Fruit fly (Drosophila melanogaster): ENCODE data around the gene Fnta.

Fnta gene

DNA sequence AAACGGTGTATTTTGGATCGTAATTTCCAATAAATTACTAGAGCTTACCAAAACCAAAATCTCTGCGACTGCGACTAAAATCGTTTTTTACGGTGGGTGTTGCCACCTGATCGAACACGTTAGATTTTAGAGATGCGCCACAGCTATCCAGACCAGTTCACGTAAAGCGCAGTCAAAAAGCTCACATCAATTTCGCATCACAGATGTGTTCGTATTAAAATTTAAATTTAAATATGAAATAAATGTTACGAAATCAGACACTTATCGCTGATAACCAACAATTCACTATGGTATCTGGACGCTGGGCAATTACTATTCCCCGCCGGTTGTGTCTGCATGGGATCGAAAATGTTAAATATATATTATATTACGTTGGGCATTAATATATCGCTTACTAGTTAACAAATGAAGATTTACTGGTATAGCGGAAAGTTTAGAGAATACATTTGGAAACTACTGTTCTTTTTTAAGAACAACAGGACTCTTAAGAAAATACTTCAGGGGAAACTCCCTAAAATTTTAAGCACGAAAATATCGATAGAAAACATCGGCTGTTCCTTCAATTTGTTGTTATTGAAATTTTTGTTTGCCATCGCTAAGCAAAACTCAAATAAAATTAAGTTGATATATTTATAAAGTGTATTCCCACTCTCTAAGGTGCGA lies 16.8 kb upstream of the Fnta start, which contains the start of the genes mxt and CG11927:
Gene mxt, minus strand, starts transcription at position 105 of the 663 bp plus-strand sequence.
Gene CG11927, plus strand, starts transcription at position 576 of the 663 bp plus-strand sequence.
- peak; percentile 27 for TF ChIP-seq CG15710 (tag; optimal IDR thresholded peaks at IDR 0.05)
- TF ChIP-seq CG8159 (tag; optimal IDR thresholded peaks at IDR 0.05) = no peak
- TF ChIP-seq CG9948 (tag; optimal IDR thresholded peaks at IDR 0.05) = peak; percentile 8
- peak; percentile 52; the same call in 1 of the 3 replicates for TF ChIP-seq fd96Ca (GFP tag; IDR thresholded peaks at IDR 0.05)
- no peak for TF ChIP-seq EcR (GFP tag; optimal IDR thresholded peaks at IDR 0.05)
- TF ChIP-seq CG4496 (GFP tag; IDR thresholded peaks at IDR 0.05) = peak; percentile 56; the same call in 2 of the 3 replicates

DNA sequence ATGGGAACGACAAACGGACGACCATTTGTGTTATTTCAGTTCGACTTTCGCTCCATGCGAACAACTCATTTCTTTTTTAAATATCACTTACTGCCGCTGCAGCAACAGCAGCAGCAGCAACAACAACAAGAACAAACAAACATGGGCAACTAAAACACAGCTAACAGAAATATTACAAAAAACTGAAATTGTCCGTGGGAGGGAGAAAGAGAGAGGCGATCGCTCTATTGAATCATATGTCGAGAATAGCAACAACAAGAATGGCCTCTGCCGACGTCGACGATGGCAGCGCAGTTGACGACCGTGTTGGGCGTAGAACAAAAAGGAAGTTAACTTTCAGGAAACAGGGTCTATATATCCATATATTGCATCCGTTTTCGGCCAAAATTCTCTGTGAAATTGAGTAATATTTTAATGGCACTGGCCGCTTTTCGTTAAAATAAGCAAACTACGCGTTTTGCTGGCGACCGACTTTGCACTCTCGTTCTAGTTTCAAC lies 16.2 kb upstream of the Fnta start:
- TF ChIP-seq gl (tag; optimal IDR thresholded peaks at IDR 0.05) = no peak
- TF ChIP-seq CG32121 (GFP tag; IDR thresholded peaks at IDR 0.05) = no peak
- no peak for TF ChIP-seq EcR (GFP tag; optimal IDR thresholded peaks at IDR 0.05)
- no peak for TF ChIP-seq CG17806 (tag; optimal IDR thresholded peaks at IDR 0.05)
- no peak for TF ChIP-seq Pif1A (GFP tag; optimal IDR thresholded peaks at IDR 0.05)
- TF ChIP-seq rn (GFP tag; IDR thresholded peaks at IDR 0.05) = no peak
- TF ChIP-seq Pif1B (GFP tag; optimal IDR thresholded peaks at IDR 0.05) = no peak
- TF ChIP-seq D1 (tag; optimal IDR thresholded peaks at IDR 0.05) = no peak
- no peak for TF ChIP-seq CG14655 (GFP tag; optimal IDR thresholded peaks at IDR 0.05)
- TF ChIP-seq Ets98B (GFP tag; IDR thresholded peaks at IDR 0.05) = no peak
- TF ChIP-seq CG8301 (tag; optimal IDR thresholded peaks at IDR 0.05) = no peak
- no peak for TF ChIP-seq CG13204 (GFP tag; optimal IDR thresholded peaks at IDR 0.05)
- no peak for TF ChIP-seq CG10348 (GFP tag; IDR thresholded peaks at IDR 0.05)
- no peak for TF ChIP-seq CG34367 (tag; optimal IDR thresholded peaks at IDR 0.05)
- no peak for TF ChIP-seq CG15710 (tag; optimal IDR thresholded peaks at IDR 0.05)
- no peak for TF ChIP-seq Snoo (tag; optimal IDR thresholded peaks at IDR 0.05)
- no peak for TF ChIP-seq CG8159 (tag; optimal IDR thresholded peaks at IDR 0.05)

DNA sequence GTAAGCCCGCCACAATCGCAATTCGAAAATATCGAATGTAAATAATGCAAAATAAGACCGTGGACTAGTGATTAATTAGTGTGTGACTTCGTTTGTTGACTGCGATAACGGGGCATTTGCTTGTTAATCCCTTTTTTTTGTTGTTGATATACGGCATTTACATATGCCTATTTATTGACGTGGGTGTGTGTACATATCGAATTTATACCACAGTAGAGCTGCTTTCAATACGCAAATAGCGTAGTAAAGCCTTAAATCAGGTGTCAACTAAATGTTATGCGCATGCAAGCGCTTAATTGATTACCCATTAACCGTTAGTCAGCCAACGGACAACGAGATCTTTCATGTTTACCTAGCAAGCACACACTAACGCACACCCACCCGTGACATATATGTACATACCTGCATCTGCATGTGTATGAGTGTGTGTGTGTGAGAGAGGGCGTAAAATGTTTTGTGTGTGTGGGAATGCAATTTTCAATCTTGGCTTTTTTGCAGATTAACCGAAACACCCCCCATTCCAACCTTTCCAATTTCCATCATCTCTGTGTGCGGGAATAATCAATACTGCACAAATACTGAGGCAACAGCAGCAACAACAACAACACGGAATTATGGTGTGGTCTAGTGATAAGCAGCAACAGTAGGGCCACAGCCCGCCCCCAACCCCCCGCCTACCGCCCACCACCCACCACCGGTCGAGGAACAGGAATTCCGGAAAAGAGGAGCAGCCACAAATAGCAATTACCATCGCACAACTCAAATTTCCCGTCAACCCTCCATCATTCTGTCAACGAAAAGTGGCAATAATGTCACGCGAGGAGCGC lies 8.2 kb upstream of the Fnta start:
- TF ChIP-seq Ets98B (GFP tag; IDR thresholded peaks at IDR 0.05) (no peak), CG17806 (tag; optimal IDR thresholded peaks at IDR 0.05) (no peak), gl (tag; optimal IDR thresholded peaks at IDR 0.05) (no peak), Pif1B (GFP tag; optimal IDR thresholded peaks at IDR 0.05) (no peak), Pif1A (GFP tag; optimal IDR thresholded peaks at IDR 0.05) (no peak)

DNA sequence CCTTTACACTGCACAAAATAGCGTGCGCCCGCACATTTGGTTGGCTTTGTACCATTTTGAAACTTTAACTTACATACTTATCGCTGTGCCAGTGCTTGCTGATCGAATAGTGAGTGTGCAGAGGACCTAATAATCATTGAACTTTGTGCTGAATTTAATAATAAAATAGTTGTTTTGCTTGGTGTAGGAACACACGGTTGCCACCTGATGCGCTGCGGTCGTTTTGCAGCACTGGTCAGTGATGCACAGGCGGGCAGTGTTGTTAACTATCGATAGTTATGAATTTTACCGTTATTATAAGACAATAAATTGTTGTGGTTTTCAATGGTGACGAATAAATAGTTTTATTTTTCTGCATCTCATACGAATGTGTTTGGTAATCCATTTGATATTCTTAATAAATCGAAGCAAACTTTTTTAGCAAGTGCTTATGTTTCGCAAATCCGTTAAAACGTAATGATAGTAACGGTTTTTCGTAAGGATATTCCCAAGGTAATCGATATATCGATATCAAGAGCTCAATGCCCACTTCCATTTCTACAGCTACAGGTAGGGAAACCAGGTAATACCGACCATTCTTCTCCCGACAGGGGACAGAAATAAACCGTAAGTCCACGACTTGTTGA lies 7.4 kb upstream of the Fnta start, which contains the start of the genes tank and CG12194:
Gene tank, minus strand, starts transcription at position 228 of the 626 bp plus-strand sequence.
Gene CG12194, plus strand, starts transcription at position 576 of the 626 bp plus-strand sequence.
- TF ChIP-seq rn (GFP tag; IDR thresholded peaks at IDR 0.05) = peak; percentile 99
- TF ChIP-seq CG34367 (tag; optimal IDR thresholded peaks at IDR 0.05) = peak; percentile 99
- peak; percentile 100 for TF ChIP-seq Pif1A (GFP tag; optimal IDR thresholded peaks at IDR 0.05)
- TF ChIP-seq D1 (tag; optimal IDR thresholded peaks at IDR 0.05) = no peak
- TF ChIP-seq CG15710 (tag; optimal IDR thresholded peaks at IDR 0.05) = peak; percentile 96
- TF ChIP-seq CG8301 (tag; optimal IDR thresholded peaks at IDR 0.05) = peak; percentile 100
- TF ChIP-seq Ets98B (GFP tag; IDR thresholded peaks at IDR 0.05) = peak; percentile 100
- TF ChIP-seq CG8159 (tag; optimal IDR thresholded peaks at IDR 0.05) = peak; percentile 97
- TF ChIP-seq CG12605 (GFP tag; IDR thresholded peaks at IDR 0.05) = peak; percentile 99
- TF ChIP-seq gl (tag; optimal IDR thresholded peaks at IDR 0.05) = peak; percentile 97
- TF ChIP-seq CG13204 (GFP tag; optimal IDR thresholded peaks at IDR 0.05) = no peak
- TF ChIP-seq Snoo (tag; optimal IDR thresholded peaks at IDR 0.05) = peak; percentile 98
- peak; percentile 100 for TF ChIP-seq fd96Ca (GFP tag; IDR thresholded peaks at IDR 0.05)
- peak; percentile 99 for TF ChIP-seq CG10348 (GFP tag; IDR thresholded peaks at IDR 0.05)
- peak; percentile 99 for TF ChIP-seq CG17806 (tag; optimal IDR thresholded peaks at IDR 0.05)
- TF ChIP-seq CG14655 (GFP tag; optimal IDR thresholded peaks at IDR 0.05) = peak; percentile 100
- TF ChIP-seq EcR (GFP tag; optimal IDR thresholded peaks at IDR 0.05) = peak; percentile 29
- TF ChIP-seq CG32121 (GFP tag; IDR thresholded peaks at IDR 0.05) = peak; percentile 100
- TF ChIP-seq Pif1B (GFP tag; optimal IDR thresholded peaks at IDR 0.05) = peak; percentile 99
- peak; percentile 100 for TF ChIP-seq CG4496 (GFP tag; IDR thresholded peaks at IDR 0.05)
- peak; percentile 99 for TF ChIP-seq CG9948 (tag; optimal IDR thresholded peaks at IDR 0.05)

DNA sequence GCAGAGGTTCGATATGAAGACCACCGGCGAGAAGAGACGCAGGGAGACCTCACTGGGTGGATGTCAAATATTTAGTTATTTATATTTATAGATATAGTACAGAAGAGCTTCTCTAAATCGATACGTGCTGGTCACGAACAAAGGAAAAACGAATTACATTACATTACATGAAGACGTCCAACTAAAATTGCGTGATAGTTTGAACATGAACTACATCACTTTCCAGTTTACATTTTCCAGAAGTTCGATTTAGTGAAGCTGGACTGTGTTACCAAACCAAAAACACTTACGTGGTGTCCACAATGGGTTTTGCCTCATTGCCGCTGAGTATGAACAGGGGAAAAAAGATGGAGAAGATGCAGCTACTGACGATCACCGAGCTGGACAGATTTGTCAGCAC lies 5.7 kb upstream of the Fnta start:
- 0 out of 2 replicates have a peak, but pooled peaks have one; percentile 22 for TF ChIP-seq Ets98B (GFP tag; IDR thresholded peaks at IDR 0.05)
- 0 out of 3 replicates have a peak, but pooled peaks have one; percentile 36 for TF ChIP-seq CG4496 (GFP tag; IDR thresholded peaks at IDR 0.05)
- TF ChIP-seq CG8301 (tag; optimal IDR thresholded peaks at IDR 0.05) = no peak
